Fruit fly (Drosophila melanogaster) whole organism, wandering third instar larva: Measurements from ENCODE around the gene CG10098.
A peak's percentile ranks its signal among the peaks of the same experiment; 100 is the strongest.

Source experiments
- Abd-B ChIP-seq: fragments of >200 bp; optimal IDR thresholded peaks from 2 replicates; lab custom pipeline; 2017; ENCODE audit warnings: missing biosample characterization, missing genetic modification characterization
- CG32264 ChIP-seq: fragments of 200-800 bp; sonication (Bioruptor generic); optimal IDR thresholded peaks from 2 replicates; lab custom pipeline; 2016; ENCODE audit warnings: missing biosample characterization, missing genetic modification characterization
- CG9705 ChIP-seq: fragments of 200-800 bp; sonication (Bioruptor generic); optimal IDR thresholded peaks from 2 replicates; lab custom pipeline; 2018; ENCODE audit warnings: missing biosample characterization, mild to moderate bottlenecking, missing genetic modification characterization
- CrebA ChIP-seq: fragments of 200-800 bp; sonication (Bioruptor generic); optimal IDR thresholded peaks from 2 replicates; lab custom pipeline; 2016; ENCODE audit warnings: missing biosample characterization, mild to moderate bottlenecking, missing genetic modification characterization, borderline replicate concordance
- Dfd ChIP-seq: fragments of >200 bp; optimal IDR thresholded peaks from 2 replicates; lab custom pipeline; 2017; ENCODE audit warnings: missing biosample characterization, missing genetic modification characterization
- Dif ChIP-seq: fragments of 200-275, 200-300 bp; sonication (Bioruptor generic); optimal IDR thresholded peaks from 2 replicates; lab custom pipeline; 2018; ENCODE audit warnings: missing biosample characterization, missing genetic modification characterization; ENCODE audit not compliant: partially characterized antibody
- GATAd ChIP-seq: sonication (Bioruptor generic); optimal IDR thresholded peaks from 2 replicates; lab custom pipeline; 2016; ENCODE audit warnings: missing biosample characterization, missing genetic modification characterization
- HLH106 ChIP-seq: fragments of 200-800 bp; optimal IDR thresholded peaks from 3 replicates; lab custom pipeline; 2019; ENCODE audit warnings: missing biosample characterization, mild to moderate bottlenecking, missing genetic modification characterization, moderate library complexity
- Hnf4 ChIP-seq: fragments of 200-800 bp; sonication (Bioruptor generic); optimal IDR thresholded peaks from 2 replicates; lab custom pipeline; 2016; ENCODE audit warnings: missing biosample characterization, mild to moderate bottlenecking, missing genetic modification characterization
- Hr78 ChIP-seq: fragments of >200 bp; optimal IDR thresholded peaks from 2 replicates; lab custom pipeline; 2017; ENCODE audit warnings: missing biosample characterization, missing genetic modification characterization
- Hr83 ChIP-seq: fragments of 200-300 bp; sonication (Bioruptor generic); optimal IDR thresholded peaks from 2 replicates; lab custom pipeline; 2016; ENCODE audit warnings: missing biosample characterization, mild to moderate bottlenecking, missing genetic modification characterization, moderate library complexity; ENCODE audit not compliant: poor library complexity, severe bottlenecking
- Jra ChIP-seq: sonication (Bioruptor generic); optimal IDR thresholded peaks from 2 replicates; lab custom pipeline; 2016; ENCODE audit warnings: missing biosample characterization, missing genetic modification characterization
- Mio ChIP-seq: sonication (Bioruptor generic); optimal IDR thresholded peaks from 2 replicates; lab custom pipeline; 2016; ENCODE audit warnings: missing biosample characterization, missing genetic modification characterization
- Myc ChIP-seq: fragments of >200 bp; optimal IDR thresholded peaks from 2 replicates; lab custom pipeline; 2017
- N ChIP-seq: fragments of >200 bp; optimal IDR thresholded peaks from 2 replicates; lab custom pipeline; 2018; ENCODE audit warnings: missing biosample characterization, missing external identifiers, missing genetic modification characterization
- OdsH ChIP-seq: fragments of 200-800 bp; sonication (Bioruptor generic); optimal IDR thresholded peaks from 2 replicates; lab custom pipeline; 2016; ENCODE audit warnings: missing biosample characterization, mild to moderate bottlenecking, missing genetic modification characterization
- Rel ChIP-seq, 2 experiments: fragments of 200-800 bp; sonication (Bioruptor generic) in 1 of 2; optimal IDR thresholded peaks; 2 replicates in 1 of 2; 3 replicates in 1 of 2; lab custom pipeline; 2016 to 2019; ENCODE audit warnings: mild to moderate bottlenecking in 2 of 2, missing biosample characterization in 2 of 2, missing genetic modification characterization in 2 of 2, moderate library complexity in 1 of 2
- Sp1 ChIP-seq: fragments of 200-800 bp; sonication (Bioruptor generic); optimal IDR thresholded peaks from 3 replicates; lab custom pipeline; 2019; ENCODE audit warnings: missing biosample characterization, mild to moderate bottlenecking, missing genetic modification characterization, moderate library complexity
- Vsx2 ChIP-seq: fragments of 200-300, 225-300 bp; sonication (Bioruptor generic); optimal IDR thresholded peaks from 2 replicates; lab custom pipeline; 2018; ENCODE audit warnings: missing biosample characterization, missing genetic modification characterization; ENCODE audit not compliant: partially characterized antibody
- br ChIP-seq: fragments of 200-800 bp; sonication (Bioruptor generic); optimal IDR thresholded peaks from 2 replicates; lab custom pipeline; 2016; ENCODE audit warnings: missing biosample characterization, missing genetic modification characterization
- brk ChIP-seq: fragments of 200-800 bp; sonication (Bioruptor generic); optimal IDR thresholded peaks from 2 replicates; lab custom pipeline; 2016; ENCODE audit warnings: missing biosample characterization, mild to moderate bottlenecking, missing genetic modification characterization
- dl ChIP-seq, 2 experiments: fragments of 175-275, 200-275 bp in 1 of 2; fragments of 200-275 bp in 1 of 2; sonication (Bioruptor generic); optimal IDR thresholded peaks; lab custom pipeline; 2018; ENCODE audit warnings: mild to moderate bottlenecking in 2 of 2, missing biosample characterization in 2 of 2, missing genetic modification characterization in 2 of 2, moderate library complexity in 2 of 2; ENCODE audit not compliant: partially characterized antibody in 2 of 2, insufficient read depth in 1 of 2
- dmrt93B ChIP-seq: fragments of 200-800 bp; sonication (Bioruptor generic); optimal IDR thresholded peaks from 2 replicates; lab custom pipeline; 2018; ENCODE audit warnings: missing biosample characterization, mild to moderate bottlenecking, missing genetic modification characterization
- dsf ChIP-seq: sonication (Bioruptor generic); optimal IDR thresholded peaks from 2 replicates; lab custom pipeline; 2016; ENCODE audit warnings: missing biosample characterization, missing genetic modification characterization, borderline replicate concordance
- ey ChIP-seq: fragments of 200-800 bp; sonication (Bioruptor generic); optimal IDR thresholded peaks from 2 replicates; lab custom pipeline; 2016; ENCODE audit warnings: missing biosample characterization, missing genetic modification characterization
- foxo ChIP-seq, 2 experiments: fragments of 200-800 bp; sonication (Bioruptor generic); optimal IDR thresholded peaks; 2 replicates in 1 of 2; 3 replicates in 1 of 2; lab custom pipeline; 2016 to 2017; ENCODE audit warnings: missing biosample characterization in 2 of 2, missing genetic modification characterization in 2 of 2
- fru ChIP-seq: fragments of 200-800 bp; sonication (Bioruptor generic); optimal IDR thresholded peaks from 3 replicates; lab custom pipeline; 2016; ENCODE audit warnings: missing biosample characterization, mild to moderate bottlenecking, missing genetic modification characterization
- h ChIP-seq: fragments of 200-800 bp; sonication (Bioruptor generic); optimal IDR thresholded peaks from 3 replicates; lab custom pipeline; 2016; ENCODE audit warnings: missing biosample characterization, mild to moderate bottlenecking, missing genetic modification characterization
- jim ChIP-seq: fragments of 175-275, 200-325 bp; sonication (Bioruptor generic); optimal IDR thresholded peaks from 2 replicates; lab custom pipeline; 2016; ENCODE audit warnings: missing biosample characterization, mild to moderate bottlenecking, missing genetic modification characterization
- lola ChIP-seq: fragments of >200 bp; optimal IDR thresholded peaks from 2 replicates; lab custom pipeline; 2017; ENCODE audit warnings: missing biosample characterization, missing genetic modification characterization
- pan ChIP-seq: fragments of >200 bp; optimal IDR thresholded peaks from 2 replicates; lab custom pipeline; 2017
- psq ChIP-seq: fragments of 200-800 bp; sonication (Bioruptor generic); optimal IDR thresholded peaks from 3 replicates; lab custom pipeline; 2017; ENCODE audit warnings: missing biosample characterization, mild to moderate bottlenecking, missing genetic modification characterization, moderate library complexity
- rgr ChIP-seq: fragments of 200-800 bp; sonication (Bioruptor generic); optimal IDR thresholded peaks from 3 replicates; lab custom pipeline; 2016; ENCODE audit warnings: missing biosample characterization, mild to moderate bottlenecking, missing genetic modification characterization
- sage ChIP-seq: fragments of 200-800 bp; sonication (Bioruptor generic); optimal IDR thresholded peaks from 2 replicates; lab custom pipeline; 2016; ENCODE audit warnings: missing biosample characterization, mild to moderate bottlenecking, missing genetic modification characterization
- sv ChIP-seq: fragments of 200-800 bp; sonication (Bioruptor generic); optimal IDR thresholded peaks from 3 replicates; lab custom pipeline; 2016; ENCODE audit warnings: missing biosample characterization, missing genetic modification characterization
- tai ChIP-seq: sonication (Bioruptor generic); optimal IDR thresholded peaks from 2 replicates; lab custom pipeline; 2016; ENCODE audit warnings: missing biosample characterization, missing genetic modification characterization
- usp ChIP-seq: fragments of >200 bp; optimal IDR thresholded peaks from 2 replicates; lab custom pipeline; 2017; ENCODE audit warnings: missing biosample characterization, missing genetic modification characterization
- woc ChIP-seq: sonication (Bioruptor generic); optimal IDR thresholded peaks from 2 replicates; lab custom pipeline; 2016; ENCODE audit warnings: missing biosample characterization, mild to moderate bottlenecking, missing genetic modification characterization

Gene CG10098

dm6 chr3R:7108589-7109312, 15.6 kb upstream of the CG10098 start:
- TF ChIP-seq br (GFP tag; lab: Kevin White, UChicago), result peak; percentile 92
- TF ChIP-seq Mio (GFP tag; lab: Kevin White, UChicago), result no peak
- peak; percentile 81 for TF ChIP-seq CG32264
- peak; percentile 97 for TF ChIP-seq h (GFP tag; lab: Kevin White, UChicago)
- peak; percentile 54 for TF ChIP-seq sage (GFP tag; lab: Kevin White, UChicago)
- no peak for TF ChIP-seq Rel (GFP tag; optimal IDR thresholded peaks at IDR 0.05; lab: Kevin White, UChicago)
- TF ChIP-seq Rel (tag; optimal IDR thresholded peaks at IDR 0.05; lab: Kevin White, UChicago), result peak; percentile 73
- peak; percentile 98 for TF ChIP-seq HLH106 (tag; lab: Kevin White, UChicago)
- TF ChIP-seq jim (GFP tag; lab: Kevin White, UChicago), result peak; percentile 59
- no peak for TF ChIP-seq Dif (GFP tag; lab: Kevin White, UChicago)
- TF ChIP-seq lola, result no peak
- peak; percentile 96 for TF ChIP-seq woc (GFP tag; lab: Kevin White, UChicago)
- TF ChIP-seq fru (GFP tag; lab: Kevin White, UChicago), result peak; percentile 96
- TF ChIP-seq tai (GFP tag; lab: Kevin White, UChicago), result no peak
- TF ChIP-seq GATAd, result peak; percentile 78
- no peak for TF ChIP-seq pan (lab: Kevin White, UChicago)
- peak; percentile 94 for TF ChIP-seq Hnf4 (GFP tag; lab: Kevin White, UChicago)
- peak; percentile 96 for TF ChIP-seq ey (GFP tag; lab: Kevin White, UChicago)
- TF ChIP-seq Hr78 (GFP tag; lab: Kevin White, UChicago), result no peak
- TF ChIP-seq Hr83 (GFP tag; lab: Kevin White, UChicago), result no peak
- no peak for TF ChIP-seq Vsx2 (GFP tag; lab: Kevin White, UChicago)
- peak; percentile 92 for TF ChIP-seq psq
- TF ChIP-seq usp (GFP tag; lab: Kevin White, UChicago), result no peak
- peak; percentile 74 for TF ChIP-seq dsf
- peak; percentile 96 for TF ChIP-seq rgr
- TF ChIP-seq brk (GFP tag; lab: Kevin White, UChicago), result peak; percentile 91
- TF ChIP-seq foxo (GFP tag; optimal IDR thresholded peaks at IDR 0.05; lab: Kevin White, UChicago), result peak in 1 of 2 experiments; percentile 97
- peak; percentile 41 for TF ChIP-seq CrebA (GFP tag; lab: Kevin White, UChicago)
- peak; percentile 91 for TF ChIP-seq CG9705 (GFP tag; lab: Kevin White, UChicago)
- TF ChIP-seq Abd-B (GFP tag; lab: Kevin White, UChicago), result no peak
- no peak for TF ChIP-seq Myc (lab: Kevin White, UChicago)
- TF ChIP-seq Dfd (GFP tag; lab: Kevin White, UChicago), result no peak
- peak; percentile 91 for TF ChIP-seq sv (GFP tag; lab: Kevin White, UChicago)
- peak in 1 of 2 experiments; percentile 18 for TF ChIP-seq dl (GFP tag; optimal IDR thresholded peaks at IDR 0.05; lab: Kevin White, UChicago; ENCODE audit: insufficient read depth in 1 of 2, partially characterized antibody in 2 of 2)
- TF ChIP-seq N, result no peak
- TF ChIP-seq Jra (GFP tag; lab: Kevin White, UChicago), result peak; percentile 94
- peak; percentile 91 for TF ChIP-seq Sp1
- TF ChIP-seq OdsH (GFP tag; lab: Kevin White, UChicago), result peak; percentile 98
- TF ChIP-seq dmrt93B, result peak; percentile 94
- TF ChIP-seq, all 38 proteins: peak for 25

DNA sequence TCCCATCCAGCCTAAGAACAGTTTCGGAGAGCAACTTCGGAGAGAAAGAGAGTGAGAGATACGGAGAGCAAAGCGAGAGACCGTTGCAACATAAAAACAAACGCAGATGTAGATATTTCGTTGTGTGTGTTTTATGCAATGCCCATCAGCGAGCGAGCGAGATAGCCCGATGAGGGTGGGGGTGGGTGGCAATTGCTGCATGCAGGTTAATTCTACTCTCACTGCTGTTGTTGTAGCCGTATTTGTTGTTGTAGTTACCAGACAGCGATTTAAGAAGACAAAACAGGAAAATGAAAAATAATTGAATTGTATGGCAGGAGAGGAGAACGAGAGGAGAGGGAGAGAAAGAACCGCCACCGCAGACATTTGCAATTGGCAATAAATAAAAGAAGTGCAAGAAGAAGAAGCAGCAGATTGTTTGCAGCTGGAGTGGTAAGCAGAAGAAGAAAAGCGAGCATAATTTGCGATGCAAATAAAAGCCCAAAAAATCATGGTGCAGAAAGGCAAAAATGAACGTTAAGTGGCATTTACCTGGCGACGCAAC, 14.5 kb upstream of the CG10098 start:
- TF ChIP-seq OdsH (GFP tag; lab: Kevin White, UChicago) (no peak), psq (peak; percentile 52), Sp1 (no peak), Mio (GFP tag; lab: Kevin White, UChicago) (no peak), Jra (GFP tag; lab: Kevin White, UChicago) (no peak), Dif (GFP tag; lab: Kevin White, UChicago) (peak; percentile 81), lola (no peak), dl (GFP tag; optimal IDR thresholded peaks at IDR 0.05; lab: Kevin White, UChicago; ENCODE audit: insufficient read depth in 1 of 2, partially characterized antibody in 2 of 2) (peak; percentile 59 to 66)
- TF ChIP-seq, all 38 proteins: peak for 3
